Fruit fly (Drosophila melanogaster): Measurements from ENCODE around the gene CG32263.
A peak's percentile ranks its signal among the peaks of the same experiment; 100 is the strongest.

The CG32263 gene

DNA sequence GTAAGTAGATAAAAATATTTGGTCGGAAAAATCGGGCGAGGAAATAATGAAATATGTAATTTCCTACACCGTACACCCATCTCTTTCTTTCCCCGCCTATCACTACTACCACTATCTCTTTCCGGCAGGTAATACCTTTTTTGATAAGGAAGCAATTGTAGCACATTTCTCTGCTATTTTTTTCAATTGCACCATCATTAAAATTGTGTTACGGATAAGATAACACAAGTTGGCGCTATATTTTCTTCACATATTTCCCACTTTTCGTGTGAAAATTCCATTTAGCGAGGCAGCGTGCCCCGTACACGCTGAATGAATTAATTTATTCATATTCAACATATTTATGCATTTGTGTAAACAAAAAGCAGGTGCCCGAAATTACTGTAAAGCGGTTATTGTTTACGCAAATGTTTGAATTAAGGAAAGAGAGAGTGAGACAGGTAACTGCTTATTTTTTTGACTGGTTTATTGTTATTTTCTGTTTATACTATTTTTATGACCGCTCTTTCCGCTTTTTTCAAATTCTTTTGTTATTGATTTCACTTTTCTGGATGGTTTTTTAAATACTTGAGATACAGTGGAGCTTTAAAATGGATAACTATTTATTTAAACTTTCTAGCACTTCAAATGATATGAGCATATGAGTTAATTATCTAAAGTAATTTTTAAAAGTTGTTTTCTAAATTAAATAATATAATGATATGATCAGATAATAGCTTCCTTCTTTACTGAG lies 24.4 kb downstream of the CG32263 start (continued):
- TF ChIP-seq otp (GFP tag; IDR thresholded peaks at IDR 0.05) (no peak), CG10462 (GFP tag; optimal IDR thresholded peaks at IDR 0.05) (no peak), cg (GFP tag; optimal IDR thresholded peaks at IDR 0.05) (no peak), zfh1 (GFP tag; IDR thresholded peaks at IDR 0.05) (no peak), Lhr (GFP tag; optimal IDR thresholded peaks at IDR 0.05) (no peak), fd64A (GFP tag; optimal IDR thresholded peaks at IDR 0.05) (no peak), NfI (GFP tag; optimal IDR thresholded peaks at IDR 0.05) (no peak), CG6683 (GFP tag; optimal IDR thresholded peaks at IDR 0.05) (no peak), en (GFP tag; optimal IDR thresholded peaks at IDR 0.05) (no peak), CG12104 (GFP tag; optimal IDR thresholded peaks at IDR 0.05) (peak; percentile 26), sqz (GFP tag; optimal IDR thresholded peaks at IDR 0.05) (no peak), cwo (GFP tag; optimal IDR thresholded peaks at IDR 0.05) (peak; percentile 3), CG7556 (GFP tag; optimal IDR thresholded peaks at IDR 0.05) (peak; percentile 41), CG13123 (GFP tag; optimal IDR thresholded peaks at IDR 0.05) (no peak), rib (GFP tag; IDR thresholded peaks at IDR 0.05) (no peak), Hmr (GFP tag; optimal IDR thresholded peaks at IDR 0.05) (peak; percentile 16), h (optimal IDR thresholded peaks at IDR 0.05) (no peak), CG14860 (GFP tag; IDR thresholded peaks at IDR 0.05; ENCODE audit: partially characterized antibody) (no peak), dm (GFP tag; optimal IDR thresholded peaks at IDR 0.05) (no peak), CG14965 (GFP tag; optimal IDR thresholded peaks at IDR 0.05; ENCODE audit: borderline replicate concordance) (no peak), aop (GFP tag; IDR thresholded peaks at IDR 0.05) (no peak), tx (GFP tag; optimal IDR thresholded peaks at IDR 0.05) (no peak), CG17361 (GFP tag; IDR thresholded peaks at IDR 0.05) (no peak), Atf3 (GFP tag; optimal IDR thresholded peaks at IDR 0.05) (no peak), CG3726 (GFP tag; IDR thresholded peaks at IDR 0.05) (no peak), nerfin-2 (GFP tag; IDR thresholded peaks at IDR 0.05; ENCODE audit: partially characterized antibody) (no peak), Dll (GFP tag; IDR thresholded peaks at IDR 0.05; ENCODE audit: partially characterized antibody) (no peak), Ravus (GFP tag; IDR thresholded peaks at IDR 0.05) (no peak), CG7987 (GFP tag; optimal IDR thresholded peaks at IDR 0.05) (no peak), CG10274 (GFP tag; optimal IDR thresholded peaks at IDR 0.05) (no peak), fru (optimal IDR thresholded peaks at IDR 0.05) (no peak), Stat92E (GFP tag; optimal IDR thresholded peaks at IDR 0.05) (no peak), crp (GFP tag; optimal IDR thresholded peaks at IDR 0.05) (no peak), MTF-1 (GFP tag; optimal IDR thresholded peaks at IDR 0.05; ENCODE audit: borderline replicate concordance) (no peak), Lim3 (GFP tag; IDR thresholded peaks at IDR 0.05) (no peak), CG14710 (tag; optimal IDR thresholded peaks at IDR 0.05) (no peak), nmo (GFP tag; optimal IDR thresholded peaks at IDR 0.05) (peak; percentile 62), grn (GFP tag; optimal IDR thresholded peaks at IDR 0.05) (no peak), CG17568 (GFP tag; optimal IDR thresholded peaks at IDR 0.05) (no peak), scrt (GFP tag; optimal IDR thresholded peaks at IDR 0.05) (no peak), CG18476 (GFP tag; optimal IDR thresholded peaks at IDR 0.05) (no peak), CG5953 (GFP tag; IDR thresholded peaks at IDR 0.05) (0 out of 2 replicates have a peak, but pooled peaks have one; percentile 5), tio (GFP tag; optimal IDR thresholded peaks at IDR 0.05) (peak; percentile 9), twi (tag; optimal IDR thresholded peaks at IDR 0.05) (no peak), jigr1 (GFP tag; IDR thresholded peaks at IDR 0.05) (no peak), sna (GFP tag; IDR thresholded peaks at IDR 0.05; ENCODE audit: partially characterized antibody) (no peak), CG31441 (GFP tag; IDR thresholded peaks at IDR 0.05) (peak; percentile 66), CG4617 (GFP tag; optimal IDR thresholded peaks at IDR 0.05; ENCODE audit: borderline replicate concordance) (no peak), CG10543 (GFP tag; optimal IDR thresholded peaks at IDR 0.05) (no peak), NC2β (GFP tag; optimal IDR thresholded peaks at IDR 0.05) (no peak)

Data from whole organism, embryonic.